Fruit fly (Drosophila melanogaster) whole organism, prepupa: ENCODE measurements around the gene NK7.1.

Source experiments
- CG10631 ChIP-seq: fragments of 200-800 bp; sonication (Bioruptor generic); optimal IDR thresholded peaks from 2 replicates; lab custom pipeline; 2016; ENCODE audit warnings: missing biosample characterization, missing genetic modification characterization
- CG11762 ChIP-seq: fragments of 200-800 bp; sonication (Bioruptor generic); optimal IDR thresholded peaks from 3 replicates; lab custom pipeline; 2016; ENCODE audit warnings: missing biosample characterization, missing genetic modification characterization; ENCODE audit not compliant: insufficient read depth
- CG11902 ChIP-seq: fragments of 200-800 bp; sonication (Bioruptor generic); optimal IDR thresholded peaks from 3 replicates; lab custom pipeline; 2016; ENCODE audit warnings: missing biosample characterization, missing genetic modification characterization
- CG15336 ChIP-seq: fragments of 200-800 bp; sonication (Bioruptor generic); IDR thresholded peaks from 2 replicates; pipeline ENCODE4 v1.3.6; 2022; ENCODE audit warnings: missing biosample characterization, missing genetic modification characterization
- CG1621 ChIP-seq: fragments of 200-800 bp; sonication (Bioruptor generic); optimal IDR thresholded peaks from 3 replicates; lab custom pipeline; 2018; ENCODE audit warnings: missing biosample characterization, mild to moderate bottlenecking, missing genetic modification characterization
- CG3032 ChIP-seq: fragments of 200-800 bp; optimal IDR thresholded peaks from 2 replicates; lab custom pipeline; 2019; ENCODE audit warnings: missing biosample characterization, mild to moderate bottlenecking, missing genetic modification characterization, moderate library complexity
- CG31627 ChIP-seq: fragments of 200-800 bp; sonication (Bioruptor generic); optimal IDR thresholded peaks from 3 replicates; lab custom pipeline; 2016; ENCODE audit warnings: missing biosample characterization, missing genetic modification characterization
- CG32006 ChIP-seq: fragments of 200-800 bp; sonication (Bioruptor generic); optimal IDR thresholded peaks from 3 replicates; lab custom pipeline; 2017; ENCODE audit warnings: missing biosample characterization, mild to moderate bottlenecking, missing genetic modification characterization
- CG3919 ChIP-seq: fragments of 200-800 bp; sonication (Bioruptor generic); optimal IDR thresholded peaks from 3 replicates; lab custom pipeline; 2016; ENCODE audit warnings: missing biosample characterization, missing genetic modification characterization
- CG6163 ChIP-seq: fragments of 200-800 bp; sonication (Bioruptor generic); IDR thresholded peaks from 3 replicates; pipeline ENCODE4 v1.3.6; 2022; ENCODE audit warnings: missing biosample characterization, missing genetic modification characterization
- CG6276 ChIP-seq: fragments of 200-800 bp; sonication (Bioruptor generic); optimal IDR thresholded peaks from 2 replicates; lab custom pipeline; 2017; ENCODE audit warnings: missing biosample characterization, mild to moderate bottlenecking, missing genetic modification characterization
- CG6808 ChIP-seq: fragments of 200-800 bp; sonication (Bioruptor generic); optimal IDR thresholded peaks from 3 replicates; lab custom pipeline; 2017; ENCODE audit warnings: missing biosample characterization, missing genetic modification characterization, mild to moderate bottlenecking, moderate library complexity, missing genetic modification reagents
- CG6854 ChIP-seq: fragments of 200-800 bp; sonication (Bioruptor generic); optimal IDR thresholded peaks from 2 replicates; lab custom pipeline; 2017; ENCODE audit warnings: missing biosample characterization, mild to moderate bottlenecking, missing genetic modification characterization
- CG7368 ChIP-seq: fragments of 200-800 bp; sonication (Bioruptor generic); optimal IDR thresholded peaks from 3 replicates; lab custom pipeline; 2016; ENCODE audit warnings: missing biosample characterization, missing genetic modification characterization
- CG8319 ChIP-seq: fragments of 200-800 bp; sonication (Bioruptor generic); optimal IDR thresholded peaks from 3 replicates; lab custom pipeline; 2016; ENCODE audit warnings: missing biosample characterization, missing genetic modification characterization
- Eip78C ChIP-seq: fragments of 200-800 bp; sonication (Bioruptor generic); peaks from one replicate; lab custom pipeline; 2016; ENCODE audit warnings: missing biosample characterization, missing genetic modification characterization
- Ets21C ChIP-seq: fragments of 200-800 bp; sonication (Bioruptor generic); optimal IDR thresholded peaks from 3 replicates; lab custom pipeline; 2016; ENCODE audit warnings: missing biosample characterization, missing genetic modification characterization
- Ets96B ChIP-seq: fragments of 200-800 bp; optimal IDR thresholded peaks from 2 replicates; lab custom pipeline; 2019; ENCODE audit warnings: missing biosample characterization, mild to moderate bottlenecking, missing genetic modification characterization, moderate library complexity
- Gug ChIP-seq: fragments of 200-800 bp; sonication (Bioruptor generic); IDR thresholded peaks from 2 replicates; pipeline ENCODE4 v1.3.6; 2022; ENCODE audit warnings: missing biosample characterization, missing genetic modification characterization
- Hr39 ChIP-seq: fragments of 200-800 bp; sonication (Bioruptor generic); optimal IDR thresholded peaks from 2 replicates; lab custom pipeline; 2016; ENCODE audit warnings: missing biosample characterization, missing genetic modification characterization
- Lpt ChIP-seq: fragments of 200-800 bp; sonication (Bioruptor generic); optimal IDR thresholded peaks from 3 replicates; lab custom pipeline; 2016; ENCODE audit warnings: missing biosample characterization, missing genetic modification characterization
- Met ChIP-seq: fragments of 200-800 bp; sonication (Bioruptor generic); optimal IDR thresholded peaks from 3 replicates; lab custom pipeline; 2016; ENCODE audit warnings: missing biosample characterization, missing genetic modification characterization
- OdsH ChIP-seq: fragments of 200-800 bp; sonication (Bioruptor generic); optimal IDR thresholded peaks from 3 replicates; lab custom pipeline; 2016; ENCODE audit warnings: missing biosample characterization, missing genetic modification characterization
- Smox ChIP-seq: fragments of 200-800 bp; sonication (Bioruptor generic); optimal IDR thresholded peaks from 3 replicates; lab custom pipeline; 2016; ENCODE audit warnings: missing biosample characterization, missing genetic modification characterization
- Sox102F ChIP-seq: fragments of 200-800 bp; sonication (Bioruptor generic); optimal IDR thresholded peaks from 2 replicates; lab custom pipeline; 2016; ENCODE audit warnings: missing biosample characterization, mild to moderate bottlenecking, missing genetic modification characterization
- Sox14 ChIP-seq: fragments of 200-800 bp; sonication (Bioruptor generic); optimal IDR thresholded peaks from 3 replicates; lab custom pipeline; 2016; ENCODE audit warnings: missing biosample characterization, missing genetic modification characterization
- Sox15 ChIP-seq: fragments of 200-800 bp; sonication (Bioruptor generic); optimal IDR thresholded peaks from 3 replicates; lab custom pipeline; 2016; ENCODE audit warnings: missing biosample characterization, missing genetic modification characterization
- acj6 ChIP-seq: fragments of 200-800 bp; sonication (Bioruptor generic); optimal IDR thresholded peaks from 3 replicates; lab custom pipeline; 2016; ENCODE audit warnings: missing biosample characterization, missing genetic modification characterization
- cyc ChIP-seq: fragments of 200-800 bp; sonication (Bioruptor generic); optimal IDR thresholded peaks from 3 replicates; lab custom pipeline; 2016; ENCODE audit warnings: missing biosample characterization, missing genetic modification characterization
- dsx ChIP-seq: fragments of 200-800 bp; optimal IDR thresholded peaks from 3 replicates; lab custom pipeline; 2019; ENCODE audit warnings: missing biosample characterization, mild to moderate bottlenecking, missing genetic modification characterization, moderate library complexity; ENCODE audit not compliant: poor library complexity, severe bottlenecking
- eg ChIP-seq: fragments of 200-800 bp; sonication (Bioruptor generic); IDR thresholded peaks from 3 replicates; pipeline ENCODE4 v1.3.6; 2022; ENCODE audit warnings: missing biosample characterization, missing genetic modification characterization
- esn ChIP-seq: fragments of 200-800 bp; sonication (Bioruptor generic); optimal IDR thresholded peaks from 2 replicates; lab custom pipeline; 2016; ENCODE audit warnings: missing biosample characterization, mild to moderate bottlenecking, missing genetic modification characterization, moderate library complexity
- fkh ChIP-seq: fragments of 200-800 bp; sonication (Bioruptor generic); optimal IDR thresholded peaks from 3 replicates; lab custom pipeline; 2017; ENCODE audit warnings: missing biosample characterization, mild to moderate bottlenecking, missing genetic modification characterization, moderate library complexity
- lz ChIP-seq: fragments of 200-800 bp; sonication (Bioruptor generic); optimal IDR thresholded peaks from 3 replicates; lab custom pipeline; 2016; ENCODE audit warnings: missing biosample characterization, missing genetic modification characterization
- net ChIP-seq: fragments of 200-800 bp; sonication (Bioruptor generic); optimal IDR thresholded peaks from 3 replicates; lab custom pipeline; 2016; ENCODE audit warnings: missing biosample characterization, missing genetic modification characterization
- pdm3 ChIP-seq: fragments of 200-800 bp; sonication (Bioruptor generic); optimal IDR thresholded peaks from 3 replicates; lab custom pipeline; 2016; ENCODE audit warnings: missing biosample characterization, missing genetic modification characterization
- salr ChIP-seq, 2 experiments: fragments of 200-800 bp; sonication (Bioruptor generic); optimal IDR thresholded peaks; 3 replicates each; lab custom pipeline; 2016 to 2018; ENCODE audit warnings: missing biosample characterization in 2 of 2, missing genetic modification characterization in 2 of 2, mild to moderate bottlenecking in 1 of 2
- ss ChIP-seq, 2 experiments: fragments of 200-800 bp; sonication (Bioruptor generic); optimal IDR thresholded peaks; 2 replicates in 1 of 2; 3 replicates in 1 of 2; lab custom pipeline; 2017 to 2018; ENCODE audit warnings: mild to moderate bottlenecking in 2 of 2, missing biosample characterization in 2 of 2, missing genetic modification characterization in 2 of 2, moderate library complexity in 1 of 2
- svp ChIP-seq: fragments of 200-800 bp; sonication (Bioruptor generic); peaks from one replicate; lab custom pipeline; 2016; ENCODE audit warnings: missing biosample characterization, missing genetic modification characterization
- topi ChIP-seq: fragments of 200-800 bp; sonication (Bioruptor generic); optimal IDR thresholded peaks from 3 replicates; lab custom pipeline; 2016; ENCODE audit warnings: missing biosample characterization, missing genetic modification characterization
- vri ChIP-seq: fragments of 200-800 bp; sonication (Bioruptor generic); optimal IDR thresholded peaks from 3 replicates; lab custom pipeline; 2016; ENCODE audit warnings: missing biosample characterization, mild to moderate bottlenecking, missing genetic modification characterization

Gene NK7.1

DNA sequence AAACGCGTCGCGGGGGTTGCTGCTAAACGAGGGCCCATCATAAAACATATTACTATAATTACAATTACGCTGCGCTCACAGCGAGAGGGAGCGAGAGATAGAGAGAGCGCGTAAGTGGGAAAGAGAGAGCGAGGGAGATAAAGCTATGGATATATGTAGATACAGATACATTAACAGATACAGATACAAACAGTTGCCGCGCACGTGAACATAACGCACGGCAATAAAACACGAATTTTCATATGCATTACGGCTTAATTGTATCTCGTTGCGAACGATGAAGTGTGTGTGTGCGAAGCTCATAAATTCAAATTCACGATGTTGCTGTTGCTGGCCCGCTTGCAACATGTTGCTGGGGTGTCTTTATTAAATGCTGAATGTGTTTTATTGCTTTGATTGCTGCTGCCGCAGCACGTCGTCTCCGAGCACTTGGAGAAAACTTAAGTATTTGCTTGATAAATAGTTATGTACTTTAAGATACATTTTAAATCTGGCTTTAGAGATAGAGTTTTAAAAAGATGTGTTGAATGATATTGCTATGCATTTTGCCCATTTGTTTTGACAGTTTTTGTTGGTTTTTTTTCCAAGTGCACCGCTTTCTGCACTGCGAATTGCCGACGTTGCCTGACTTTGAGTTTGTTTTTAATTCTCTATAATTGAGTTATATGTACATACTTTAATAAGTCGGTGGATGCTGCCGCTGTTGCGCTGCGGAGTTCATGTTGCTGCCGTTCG, 2.4 kb downstream of the NK7.1 start (continued):
- TF ChIP-seq Ets21C (GFP tag; lab: Kevin White, UChicago) = peak; percentile 92
- TF ChIP-seq acj6 = peak; percentile 98
- TF ChIP-seq CG15336 (GFP tag; lab: Robert Waterston, UW) = peak; percentile 99
- peak; percentile 98 for TF ChIP-seq pdm3 (GFP tag; lab: Kevin White, UChicago)
- TF ChIP-seq CG8319 (GFP tag; lab: Kevin White, UChicago) = peak; percentile 95
- TF ChIP-seq CG31627 (GFP tag; lab: Kevin White, UChicago) = peak; percentile 95
- peak; percentile 94 for TF ChIP-seq CG6276
- TF ChIP-seq Sox15 = peak; percentile 88
- TF ChIP-seq lz (GFP tag; lab: Kevin White, UChicago) = peak; percentile 96
- peak; percentile 98 for TF ChIP-seq CG6163 (GFP tag; lab: Robert Waterston, UW)
- TF ChIP-seq CG6808 = peak; percentile 89
- peak; percentile 96 for TF ChIP-seq CG11762 (GFP tag; lab: Kevin White, UChicago)
- peak; percentile 95 for TF ChIP-seq CG1621 (tag; lab: Kevin White, UChicago)
- TF ChIP-seq CG6854 = peak; percentile 59
- peak; percentile 98 for TF ChIP-seq Gug (GFP tag; lab: Robert Waterston, UW)
- TF ChIP-seq cyc (GFP tag; lab: Kevin White, UChicago) = peak; percentile 96
- peak; percentile 96 for TF ChIP-seq CG7368 (GFP tag; lab: Kevin White, UChicago)
- peak; percentile 56 for TF ChIP-seq dsx (GFP tag; lab: Kevin White, UChicago)
- peak; percentile 97 for TF ChIP-seq Lpt
- TF ChIP-seq fkh = no peak
- TF ChIP-seq Smox (GFP tag; lab: Kevin White, UChicago) = peak; percentile 94
- peak; percentile 89 for TF ChIP-seq CG11902 (GFP tag; lab: Kevin White, UChicago)
- peak; percentile 97 for TF ChIP-seq Sox102F (GFP tag; lab: Kevin White, UChicago)
- TF ChIP-seq salr (GFP tag; optimal IDR thresholded peaks at IDR 0.05; lab: Kevin White, UChicago) = peak; percentile 93 to 95
- TF ChIP-seq CG10631 (GFP tag; lab: Kevin White, UChicago) = peak; percentile 98
- peak; percentile 98 for TF ChIP-seq OdsH
- peak; percentile 98 for TF ChIP-seq Sox14 (GFP tag; lab: Kevin White, UChicago)
- TF ChIP-seq Ets96B = peak; percentile 97
- peak; percentile 87 to 91 for TF ChIP-seq ss (GFP tag; optimal IDR thresholded peaks at IDR 0.05; lab: Kevin White, UChicago)
- TF ChIP-seq Hr39 (GFP tag; lab: Kevin White, UChicago) = peak; percentile 96
- TF ChIP-seq topi = peak; percentile 97
- peak; percentile 97 for TF ChIP-seq Met (GFP tag; lab: Kevin White, UChicago)
- peak; percentile 98 for TF ChIP-seq svp (GFP tag; lab: Kevin White, UChicago)
- TF ChIP-seq CG32006 = peak; percentile 98
- peak; percentile 97 for TF ChIP-seq esn (GFP tag; lab: Kevin White, UChicago)
- TF ChIP-seq net (GFP tag; lab: Kevin White, UChicago) = peak; percentile 98

DNA sequence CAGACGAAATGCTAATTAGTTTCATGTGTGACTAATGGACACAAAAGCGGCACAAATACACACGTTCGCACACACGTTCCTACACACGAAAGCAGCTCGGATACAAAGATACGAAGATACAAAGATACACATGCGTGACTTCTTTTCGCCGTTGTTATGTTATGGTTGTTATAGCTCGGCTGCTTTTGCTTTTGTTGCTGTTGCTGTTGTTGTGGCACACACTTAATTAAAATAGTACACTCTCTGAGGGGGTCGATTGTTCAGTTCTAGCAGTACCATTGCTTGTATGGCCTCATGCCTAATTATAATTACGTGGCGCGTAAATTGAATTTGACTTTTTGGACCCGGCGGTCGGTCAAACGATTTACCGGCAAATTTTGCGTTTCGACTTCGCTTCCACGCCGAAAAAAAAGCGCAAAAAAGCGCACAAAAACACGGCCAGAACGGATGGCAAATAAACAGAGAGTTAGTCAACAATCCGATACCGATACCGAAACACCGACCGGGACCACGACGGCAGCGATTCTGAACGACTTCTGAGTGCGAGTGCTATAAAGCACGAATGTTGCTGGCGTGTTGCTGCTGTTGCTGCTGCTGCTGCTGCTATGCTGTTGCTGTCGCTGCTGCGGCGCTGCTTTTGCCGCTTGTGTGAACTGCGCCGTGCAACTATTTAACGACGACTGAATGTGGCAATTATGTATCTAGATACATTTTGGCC, 3.1 kb downstream of the NK7.1 start:
- TF ChIP-seq CG3032 = no peak
- TF ChIP-seq CG15336 (GFP tag; lab: Robert Waterston, UW) = peak; percentile 9; the same call in 1 of the 2 replicates
- TF ChIP-seq Sox15 = no peak
- peak; percentile 8 for TF ChIP-seq Eip78C (GFP tag; lab: Kevin White, UChicago)
- TF ChIP-seq vri = peak; percentile 17
- TF ChIP-seq CG11902 (GFP tag; lab: Kevin White, UChicago) = no peak
- TF ChIP-seq eg = peak; percentile 39; the same call in 1 of the 3 replicates
- no peak for TF ChIP-seq esn (GFP tag; lab: Kevin White, UChicago)
- TF ChIP-seq acj6 = no peak
- peak; percentile 49 for TF ChIP-seq CG3919
- TF ChIP-seq dsx (GFP tag; lab: Kevin White, UChicago) = peak; percentile 56
- TF ChIP-seq CG6163 (GFP tag; lab: Robert Waterston, UW) = peak; percentile 58; the same call in 1 of the 3 replicates
- peak in 1 of 2 experiments; percentile 56 for TF ChIP-seq ss (GFP tag; optimal IDR thresholded peaks at IDR 0.05; lab: Kevin White, UChicago)
- no peak for TF ChIP-seq Ets96B
- TF ChIP-seq fkh = peak; percentile 56
